Fruit fly (Drosophila melanogaster): ENCODE measurements around the gene Klp3A.

The Klp3A gene

DNA sequence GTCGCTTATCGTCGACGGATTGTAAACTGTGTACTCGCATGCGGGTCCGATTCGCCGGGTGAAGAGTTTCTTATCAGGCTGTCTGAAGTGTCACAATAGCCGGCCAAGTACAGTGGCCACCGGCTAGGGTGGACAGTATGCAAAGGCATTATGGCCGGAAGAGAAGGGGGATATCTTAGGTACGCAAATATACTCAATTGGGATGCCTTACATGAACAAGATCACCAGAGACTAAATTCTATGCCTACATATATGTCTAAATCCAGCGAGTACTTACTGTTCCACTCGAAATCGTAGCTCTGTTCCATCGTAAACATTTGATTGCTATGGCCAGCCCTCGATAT lies 10.1 kb downstream of the Klp3A start (continued):
- TF ChIP-seq Ets21C (GFP tag; optimal IDR thresholded peaks at IDR 0.05): peak; percentile 93
- TF ChIP-seq CG16779 (tag; optimal IDR thresholded peaks at IDR 0.05): peak; percentile 68
- TF ChIP-seq CG1621 (tag; optimal IDR thresholded peaks at IDR 0.05): peak; percentile 82
- peak; percentile 94 for TF ChIP-seq Eip93F (GFP tag; optimal IDR thresholded peaks at IDR 0.05)
- peak; percentile 74 for TF ChIP-seq CG4318 (GFP tag; optimal IDR thresholded peaks at IDR 0.05)
- TF ChIP-seq CG6808 (GFP tag; optimal IDR thresholded peaks at IDR 0.05): peak; percentile 81
- peak; percentile 89 for TF ChIP-seq Hr4 (GFP tag; optimal IDR thresholded peaks at IDR 0.05)
- TF ChIP-seq CG32006 (GFP tag; optimal IDR thresholded peaks at IDR 0.05): peak; percentile 86
- TF ChIP-seq topi (GFP tag; optimal IDR thresholded peaks at IDR 0.05): peak; percentile 96
- TF ChIP-seq Lpt (GFP tag; optimal IDR thresholded peaks at IDR 0.05): peak; percentile 72
- peak; percentile 94 for TF ChIP-seq vri (GFP tag; optimal IDR thresholded peaks at IDR 0.05)
- TF ChIP-seq Blimp-1 (GFP tag; optimal IDR thresholded peaks at IDR 0.05): peak; percentile 79
- peak; percentile 95 for TF ChIP-seq eg (GFP tag; IDR thresholded peaks at IDR 0.05)
- TF ChIP-seq Met (GFP tag; optimal IDR thresholded peaks at IDR 0.05): peak; percentile 93
- peak; percentile 97 for TF ChIP-seq Hr39 (GFP tag; optimal IDR thresholded peaks at IDR 0.05)
- peak; percentile 91 for TF ChIP-seq Eip75B (GFP tag; optimal IDR thresholded peaks at IDR 0.05)
- TF ChIP-seq CG8319 (GFP tag; optimal IDR thresholded peaks at IDR 0.05): peak; percentile 85
- TF ChIP-seq CG11294 (GFP tag; IDR thresholded peaks at IDR 0.05): peak; percentile 92
- peak; percentile 95 for TF ChIP-seq lz (GFP tag; optimal IDR thresholded peaks at IDR 0.05)
- peak; percentile 96 for TF ChIP-seq CG31627 (GFP tag; optimal IDR thresholded peaks at IDR 0.05)
- peak; percentile 83 for TF ChIP-seq fd59A (GFP tag; optimal IDR thresholded peaks at IDR 0.05)
- peak; percentile 78 for TF ChIP-seq dsx (GFP tag; optimal IDR thresholded peaks at IDR 0.05; ENCODE audit: poor library complexity, severe bottlenecking)
- peak; percentile 93 for TF ChIP-seq CG6792 (GFP tag; optimal IDR thresholded peaks at IDR 0.05)
- TF ChIP-seq pdm3 (GFP tag; optimal IDR thresholded peaks at IDR 0.05): peak; percentile 92

DNA sequence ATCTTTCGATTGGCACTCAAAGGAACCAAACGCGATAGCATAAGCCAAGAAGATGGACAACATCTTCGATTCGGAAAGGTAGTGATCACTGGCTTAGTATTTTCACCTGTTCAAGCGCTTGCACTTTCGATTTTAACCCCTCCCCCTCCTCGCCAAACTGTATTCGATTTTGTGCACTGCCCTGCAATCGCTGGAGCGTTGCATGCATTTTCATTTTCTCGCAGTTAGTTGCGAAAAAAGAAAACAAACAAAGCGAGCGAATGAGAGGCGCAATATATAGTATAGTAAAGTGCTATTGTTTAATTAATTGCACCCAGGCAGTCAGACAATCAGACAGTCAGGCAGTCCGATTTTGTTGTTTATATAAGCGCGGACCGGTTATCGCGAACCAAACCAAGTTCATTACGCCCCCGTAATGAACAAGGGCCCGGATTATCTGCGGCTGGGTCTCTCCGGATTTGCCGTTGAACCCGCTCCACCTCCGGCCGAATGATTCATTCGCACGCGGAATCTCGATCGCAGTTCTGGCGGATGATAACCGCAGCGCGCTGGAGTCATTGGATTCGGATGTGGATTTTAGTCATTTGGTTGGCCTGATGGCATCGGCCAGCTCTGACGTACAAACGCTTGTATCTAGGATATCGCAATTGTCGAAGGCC lies 10.6 kb downstream of the Klp3A start:
- TF ChIP-seq Eip78C (GFP tag) (peak; percentile 56), vri (GFP tag; optimal IDR thresholded peaks at IDR 0.05) (no peak), Blimp-1 (GFP tag; optimal IDR thresholded peaks at IDR 0.05) (peak; percentile 12), dsx (GFP tag; optimal IDR thresholded peaks at IDR 0.05; ENCODE audit: poor library complexity, severe bottlenecking) (no peak)

DNA sequence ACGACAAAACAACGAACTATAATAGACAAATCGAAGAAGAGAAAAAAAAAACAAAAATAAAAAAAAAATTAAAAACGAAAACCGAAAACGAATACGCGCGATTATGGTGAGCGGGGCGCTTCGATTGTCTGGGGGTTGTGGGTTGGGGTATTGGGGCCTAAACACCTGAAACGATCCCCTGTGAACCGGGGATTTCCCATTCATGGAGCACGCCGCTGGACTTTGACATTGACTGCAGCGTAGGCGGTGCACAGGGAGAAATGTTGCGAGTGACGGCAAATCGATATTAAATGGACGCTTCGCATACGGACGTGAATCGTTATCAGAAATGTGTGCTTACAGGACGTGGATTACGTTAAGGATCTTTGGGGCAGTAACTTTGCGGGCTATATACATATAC lies 11.6 kb downstream of the Klp3A start:
- no peak for TF ChIP-seq CG6276 (GFP tag; optimal IDR thresholded peaks at IDR 0.05)
- TF ChIP-seq CG11902 (GFP tag; optimal IDR thresholded peaks at IDR 0.05): no peak
- no peak for TF ChIP-seq Sox14 (GFP tag; optimal IDR thresholded peaks at IDR 0.05)
- peak; percentile 22 for TF ChIP-seq CG6808 (GFP tag; optimal IDR thresholded peaks at IDR 0.05)
- TF ChIP-seq ss (GFP tag; optimal IDR thresholded peaks at IDR 0.05): peak in 1 of 2 experiments; percentile 31
- TF ChIP-seq CG9139 (GFP tag; optimal IDR thresholded peaks at IDR 0.05): peak; percentile 28
- no peak for TF ChIP-seq Ets96B (tag; optimal IDR thresholded peaks at IDR 0.05)
- TF ChIP-seq CG8319 (GFP tag; optimal IDR thresholded peaks at IDR 0.05): no peak

DNA sequence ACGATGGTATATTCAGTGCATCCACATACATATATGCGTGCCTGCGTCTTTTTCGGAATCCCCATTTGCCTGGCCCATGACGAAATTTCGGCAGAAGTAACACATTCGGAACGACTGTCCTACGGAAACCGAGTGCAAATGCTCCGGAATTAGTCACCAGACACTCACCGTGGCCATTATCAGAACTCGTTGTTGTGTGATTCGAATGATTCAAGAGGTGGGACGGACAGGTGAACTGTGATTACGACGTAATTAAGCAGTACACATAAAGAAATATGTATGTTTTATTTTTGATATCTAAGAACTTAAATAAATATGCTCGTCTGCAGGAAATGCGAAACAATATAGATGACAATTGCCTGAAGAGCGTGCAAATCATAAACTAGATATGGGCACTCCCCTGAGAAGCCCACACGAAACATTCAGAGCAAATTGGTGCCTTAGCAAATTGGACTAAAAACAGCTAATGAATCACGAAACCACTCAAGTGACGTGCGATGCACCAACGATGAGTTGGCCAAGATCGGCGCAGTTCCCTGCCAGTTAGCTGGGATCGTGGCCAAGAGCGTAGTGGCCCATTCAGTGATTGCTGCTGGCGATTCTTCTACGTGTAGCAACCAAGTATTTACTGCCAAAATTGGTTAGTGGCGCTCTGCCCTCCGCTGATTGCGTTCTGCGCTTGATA lies 12.4 kb downstream of the Klp3A start:
- no peak for TF ChIP-seq CG10669 (GFP tag; optimal IDR thresholded peaks at IDR 0.05)
- peak; percentile 72 for TF ChIP-seq svp (GFP tag)
- TF ChIP-seq Sox15 (GFP tag; optimal IDR thresholded peaks at IDR 0.05): no peak
- peak; percentile 64 for TF ChIP-seq Eip78C (GFP tag)
- no peak for TF ChIP-seq eg (GFP tag; IDR thresholded peaks at IDR 0.05)
- no peak for TF ChIP-seq Hr39 (GFP tag; optimal IDR thresholded peaks at IDR 0.05)
- no peak for TF ChIP-seq Lpt (GFP tag; optimal IDR thresholded peaks at IDR 0.05)
- TF ChIP-seq Sox102F (GFP tag; optimal IDR thresholded peaks at IDR 0.05): no peak
- peak; percentile 8 for TF ChIP-seq topi (GFP tag; optimal IDR thresholded peaks at IDR 0.05)
- TF ChIP-seq spab (GFP tag; optimal IDR thresholded peaks at IDR 0.05): no peak
- no peak for TF ChIP-seq CG9139 (GFP tag; optimal IDR thresholded peaks at IDR 0.05)
- peak; percentile 13 for TF ChIP-seq Smox (GFP tag; optimal IDR thresholded peaks at IDR 0.05)
- no peak for TF ChIP-seq achi (GFP tag; optimal IDR thresholded peaks at IDR 0.05)
- peak; percentile 67 for TF ChIP-seq vri (GFP tag; optimal IDR thresholded peaks at IDR 0.05)
- TF ChIP-seq fd59A (GFP tag; optimal IDR thresholded peaks at IDR 0.05): no peak
- no peak for TF ChIP-seq Eip93F (GFP tag; optimal IDR thresholded peaks at IDR 0.05)
- no peak for TF ChIP-seq fd85E (GFP tag; optimal IDR thresholded peaks at IDR 0.05)
- no peak for TF ChIP-seq CG15336 (GFP tag; IDR thresholded peaks at IDR 0.05)
- TF ChIP-seq Sox14 (GFP tag; optimal IDR thresholded peaks at IDR 0.05): no peak
- no peak for TF ChIP-seq CG3919 (GFP tag; optimal IDR thresholded peaks at IDR 0.05)
- TF ChIP-seq OdsH (GFP tag; optimal IDR thresholded peaks at IDR 0.05): no peak
- no peak for TF ChIP-seq CG6163 (GFP tag; IDR thresholded peaks at IDR 0.05)
- no peak for TF ChIP-seq CG8632 (GFP tag; optimal IDR thresholded peaks at IDR 0.05)

Data from whole organism, prepupa.